Worm (Caenorhabditis elegans): ENCODE data around the gene C49F8.3.

The C49F8.3 gene

DNA sequence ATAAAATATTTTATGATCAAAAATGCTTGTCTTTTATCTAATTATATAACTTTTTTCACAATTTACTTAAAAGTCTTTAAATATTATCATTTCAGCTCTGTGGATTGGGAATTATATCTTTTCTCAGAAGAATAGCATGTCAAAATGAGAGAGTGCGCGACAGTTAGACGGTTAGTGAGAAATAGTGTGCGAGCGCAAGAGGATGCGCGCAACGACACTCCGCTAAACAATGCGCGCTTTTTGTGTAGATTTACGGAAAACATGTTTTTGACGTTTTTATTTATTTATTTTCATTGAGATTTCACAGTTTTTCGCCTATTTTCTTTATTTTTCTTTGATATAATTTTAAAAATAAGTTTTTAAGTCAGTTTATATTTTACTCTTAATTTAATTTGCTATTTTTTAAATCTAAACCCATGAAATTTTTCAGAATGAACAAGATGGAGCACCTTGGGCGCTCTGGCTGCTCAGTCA lies 9.2 kb upstream of the C49F8.3 start, which contains the start of gene F02C12.3:
Gene F02C12.3, plus strand, starts transcription at position 424 of the 474 bp plus-strand sequence.
- no peak for TF ChIP-seq unc-62 (GFP tag; optimal IDR thresholded peaks at IDR 0.05)

DNA sequence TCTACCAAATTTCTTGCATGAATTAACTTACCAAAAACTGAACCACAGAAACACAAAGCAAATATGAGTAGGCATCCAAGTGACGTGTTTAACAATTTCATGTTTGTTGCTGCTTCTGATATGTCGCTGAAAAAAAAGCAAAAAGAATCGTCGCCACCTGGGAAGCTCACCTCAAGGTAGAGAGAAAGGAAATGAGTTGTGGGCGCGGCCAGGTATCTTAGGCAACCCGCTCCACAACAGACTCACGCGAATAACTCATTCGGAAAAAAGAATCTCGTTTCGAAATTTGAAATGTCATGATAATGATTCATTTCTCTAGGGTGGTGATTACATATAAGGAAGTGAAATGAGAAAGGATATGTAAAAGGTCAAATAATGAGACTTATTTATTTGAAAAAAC lies 7.6 kb upstream of the C49F8.3 start, which contains the start of gene irld-2:
Gene irld-2, minus strand, starts transcription at position 101 of the 400 bp plus-strand sequence.
- no peak for TF ChIP-seq unc-62 (GFP tag; optimal IDR thresholded peaks at IDR 0.05)

DNA sequence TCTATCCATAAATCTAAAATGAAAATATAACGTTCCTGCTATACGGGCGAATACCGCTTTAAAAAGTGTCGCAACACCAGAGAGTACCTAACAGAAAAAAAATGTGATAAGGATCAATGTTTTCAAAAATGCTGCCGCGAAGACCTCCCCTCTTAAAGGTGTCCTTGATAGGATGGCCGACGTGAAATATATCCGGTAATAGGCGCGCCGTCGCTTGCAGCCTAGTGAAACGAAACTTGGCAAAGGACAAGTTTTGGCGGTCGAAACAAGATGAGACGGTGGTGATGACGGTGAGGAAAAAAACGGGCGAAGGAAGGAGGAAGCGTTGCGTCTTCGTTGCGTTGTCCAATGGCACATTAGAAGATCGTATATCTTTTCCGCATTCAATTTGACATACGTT lies 1.5 kb upstream of the C49F8.3 start:
- no peak for TF ChIP-seq unc-62 (GFP tag; optimal IDR thresholded peaks at IDR 0.05)

DNA sequence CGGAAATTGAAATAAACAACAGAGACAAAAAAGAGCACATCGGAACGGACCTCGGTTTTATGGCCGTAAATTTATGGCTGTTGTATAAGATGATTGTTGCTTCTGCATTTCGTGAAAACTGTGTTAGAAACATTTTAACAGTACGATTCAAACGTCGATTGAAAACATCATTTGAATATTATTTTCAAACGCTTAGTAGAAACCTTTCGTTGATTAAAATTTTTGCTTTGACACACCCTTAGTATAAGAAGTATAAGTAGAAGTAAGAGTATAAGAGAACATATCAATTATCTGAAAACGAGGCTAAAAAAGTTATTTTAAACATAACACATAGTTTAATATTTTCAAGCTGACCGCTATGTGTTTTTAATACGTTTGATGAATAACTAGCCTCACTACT lies 2.6 kb downstream of the C49F8.3 start:
- no peak for TF ChIP-seq unc-62 (GFP tag; optimal IDR thresholded peaks at IDR 0.05)

DNA sequence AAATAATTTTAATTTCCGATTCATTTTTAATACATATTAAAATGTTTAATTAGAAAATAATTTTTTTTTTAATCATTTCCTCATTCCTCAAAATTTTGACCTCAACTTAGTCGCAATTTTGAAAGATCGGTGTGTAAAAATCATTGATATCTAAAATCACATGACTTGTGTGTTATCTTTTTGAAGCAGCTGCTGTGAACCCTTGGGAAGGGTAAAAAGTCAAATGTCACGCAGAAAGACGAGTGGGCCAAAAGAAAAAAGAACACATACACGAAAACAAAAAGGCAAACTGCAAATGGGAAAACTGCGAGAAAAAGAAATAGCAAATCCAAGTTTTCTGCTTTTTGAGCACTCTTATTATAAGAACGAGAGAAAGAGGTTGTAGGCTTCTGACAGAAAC lies 4.1 kb downstream of the C49F8.3 start:
- TF ChIP-seq unc-62 (GFP tag; optimal IDR thresholded peaks at IDR 0.05): no peak

DNA sequence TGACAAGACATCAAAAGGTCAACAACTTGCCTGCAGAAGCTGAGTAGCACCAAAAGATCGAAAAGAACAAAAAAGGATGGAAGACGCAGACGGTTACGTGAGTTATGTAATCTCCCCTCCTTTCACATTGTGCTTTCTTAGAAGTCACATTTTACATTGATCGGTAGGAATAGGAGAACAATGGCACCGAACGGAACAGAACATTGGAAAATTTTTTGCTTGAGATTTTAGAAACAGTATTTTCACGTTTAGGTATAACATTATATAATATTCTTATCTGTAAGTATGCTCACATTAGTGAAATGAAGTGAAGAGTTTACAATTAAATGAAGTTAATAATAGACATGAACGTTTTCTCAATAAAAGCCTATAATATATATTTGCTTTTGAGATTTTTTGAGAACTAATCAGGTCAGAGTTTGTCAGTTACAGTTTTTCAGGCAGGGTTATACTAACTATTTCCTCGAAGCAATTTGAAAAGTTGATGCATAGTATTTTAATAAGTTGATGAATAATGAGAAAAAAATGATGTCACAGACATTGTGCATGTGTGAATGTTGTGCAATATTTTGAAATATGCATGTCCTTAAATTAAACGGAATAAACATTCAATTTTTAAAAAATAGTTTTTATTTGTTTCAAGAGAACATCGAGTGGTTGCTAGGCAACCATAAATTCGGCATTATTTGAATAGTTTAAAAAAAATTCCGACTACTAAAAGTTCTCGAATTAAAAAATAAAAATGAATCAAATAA lies 6.2 kb downstream of the C49F8.3 start:
- no peak for TF ChIP-seq unc-62 (GFP tag; optimal IDR thresholded peaks at IDR 0.05)

DNA sequence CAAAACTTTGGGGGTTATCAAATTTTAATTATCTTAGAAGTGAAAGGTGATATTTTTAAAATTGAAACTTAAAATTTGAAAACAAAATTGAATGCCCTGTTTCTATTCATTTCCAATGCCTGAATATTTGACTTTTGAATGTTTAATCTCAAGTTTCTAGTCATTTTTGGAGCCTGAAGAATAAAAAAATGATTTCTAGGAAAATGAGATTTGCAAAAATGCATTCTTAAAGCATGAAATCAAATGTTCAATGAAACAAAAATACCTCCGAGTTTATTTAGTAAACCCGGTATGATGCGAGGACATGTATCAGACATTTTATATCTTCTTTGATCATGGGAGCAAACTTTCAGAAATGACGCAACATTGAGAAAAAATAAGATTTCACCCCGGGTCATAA lies 8.3 kb downstream of the C49F8.3 start:
- no peak for TF ChIP-seq unc-62 (GFP tag; optimal IDR thresholded peaks at IDR 0.05)

DNA sequence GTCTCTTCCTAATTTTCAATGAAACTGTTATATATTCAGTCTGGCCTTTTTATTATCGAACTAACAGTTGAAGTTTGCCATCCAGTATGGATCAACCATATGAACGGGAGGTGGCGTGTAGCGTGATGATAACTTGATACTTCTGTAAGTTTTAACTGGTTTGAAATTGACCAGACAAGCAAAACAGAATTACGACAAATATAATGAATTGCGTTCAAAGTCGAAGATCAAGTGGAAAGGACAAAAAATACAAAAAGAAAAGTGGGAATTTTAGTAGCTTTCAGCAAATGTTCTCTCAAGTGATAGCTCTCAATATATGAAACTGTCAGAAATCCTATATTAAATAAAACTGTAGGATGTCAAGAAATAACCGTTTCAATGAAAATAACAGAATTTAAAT lies 10.5 kb downstream of the C49F8.3 start, which contains the start of the genes C49F8.14 and gem-1:
Gene C49F8.14, minus strand, starts transcription at position 99 of the 400 bp plus-strand sequence.
Gene gem-1, minus strand, starts transcription at position 142 of the 400 bp plus-strand sequence.
- no peak for TF ChIP-seq unc-62 (GFP tag; optimal IDR thresholded peaks at IDR 0.05)

DNA sequence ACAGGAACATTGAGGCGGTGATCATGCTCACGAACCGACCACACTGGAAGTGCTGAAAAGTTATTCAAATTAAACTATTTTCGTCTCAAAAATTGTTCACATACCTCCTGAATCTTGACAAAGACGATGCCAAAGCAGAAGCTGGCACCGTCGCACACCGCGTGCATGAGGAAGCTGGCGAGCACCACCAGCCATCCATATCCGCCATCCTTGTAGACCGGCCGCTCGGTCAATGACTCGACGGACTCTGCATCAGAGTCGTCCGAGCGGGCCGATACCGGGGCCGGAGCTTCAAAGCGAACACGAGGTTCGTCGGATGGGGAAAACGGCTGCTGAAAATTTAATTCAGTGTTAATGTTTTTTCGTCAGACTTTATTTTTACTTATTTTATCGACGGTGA lies 11.2 kb downstream of the C49F8.3 start:
- no peak for TF ChIP-seq unc-62 (GFP tag; optimal IDR thresholded peaks at IDR 0.05)

DNA sequence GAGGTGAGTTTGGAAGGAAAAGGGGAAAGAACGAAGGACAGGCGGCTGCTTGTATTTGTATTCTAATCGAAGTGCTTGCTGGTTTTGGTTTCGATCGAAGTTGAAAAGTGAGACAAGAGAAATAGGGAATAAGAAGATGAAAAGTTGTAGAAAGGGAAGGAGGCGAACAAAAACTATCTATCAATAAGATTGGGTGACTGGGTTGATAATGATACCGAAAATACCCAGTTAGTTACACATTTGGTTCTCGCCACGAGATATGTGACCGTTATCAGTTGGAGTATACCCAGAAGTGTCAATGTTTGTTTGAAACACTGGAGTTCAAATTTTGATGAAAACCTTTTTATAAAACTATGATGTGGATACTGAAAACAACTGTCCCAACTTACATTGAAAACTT lies 19.1 kb downstream of the C49F8.3 start:
- no peak for TF ChIP-seq unc-62 (GFP tag; optimal IDR thresholded peaks at IDR 0.05)

DNA sequence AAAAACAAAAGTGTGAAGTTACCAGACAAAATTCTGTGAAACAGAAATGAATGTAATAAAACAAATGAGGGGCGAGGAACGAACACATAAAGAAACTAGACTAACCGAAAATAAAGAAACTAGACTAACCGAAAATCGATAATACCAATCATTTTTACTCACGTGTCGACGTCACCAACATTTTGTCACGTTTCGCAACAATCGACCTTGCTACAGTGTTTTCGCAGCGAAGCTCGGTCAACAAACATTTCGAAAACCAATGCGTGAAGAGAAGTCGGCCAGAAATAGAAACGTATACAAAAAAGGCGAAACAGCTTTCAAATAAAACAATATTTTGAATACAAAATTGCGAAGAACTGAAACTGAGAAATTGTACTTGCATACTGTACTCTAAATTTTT lies 20.4 kb downstream of the C49F8.3 start:
- no peak for TF ChIP-seq unc-62 (GFP tag; optimal IDR thresholded peaks at IDR 0.05)

DNA sequence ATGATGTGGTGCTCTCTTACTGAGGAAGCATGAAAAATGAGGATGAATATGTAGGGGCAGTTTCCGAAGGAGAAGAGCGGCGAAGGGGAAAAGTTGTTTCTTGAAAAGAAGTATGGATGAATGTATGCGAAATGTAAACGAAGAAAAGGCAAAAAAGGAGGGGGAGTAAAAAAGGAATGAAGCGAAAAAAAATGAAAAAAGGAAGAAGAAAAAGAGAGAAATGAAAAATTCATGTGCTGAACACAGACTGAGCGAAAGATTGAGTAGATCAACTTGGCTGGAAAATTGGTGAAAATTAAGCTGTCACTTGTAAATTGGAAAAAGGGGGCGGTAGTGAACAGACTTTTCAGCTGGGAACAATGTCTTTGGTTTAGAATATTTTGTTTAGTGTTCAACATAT lies 22.4 kb downstream of the C49F8.3 start, which contains the start of gene C49F8.1:
Gene C49F8.1, minus strand, starts transcription at position 101 of the 400 bp plus-strand sequence.
- no peak for TF ChIP-seq unc-62 (GFP tag; optimal IDR thresholded peaks at IDR 0.05)

DNA sequence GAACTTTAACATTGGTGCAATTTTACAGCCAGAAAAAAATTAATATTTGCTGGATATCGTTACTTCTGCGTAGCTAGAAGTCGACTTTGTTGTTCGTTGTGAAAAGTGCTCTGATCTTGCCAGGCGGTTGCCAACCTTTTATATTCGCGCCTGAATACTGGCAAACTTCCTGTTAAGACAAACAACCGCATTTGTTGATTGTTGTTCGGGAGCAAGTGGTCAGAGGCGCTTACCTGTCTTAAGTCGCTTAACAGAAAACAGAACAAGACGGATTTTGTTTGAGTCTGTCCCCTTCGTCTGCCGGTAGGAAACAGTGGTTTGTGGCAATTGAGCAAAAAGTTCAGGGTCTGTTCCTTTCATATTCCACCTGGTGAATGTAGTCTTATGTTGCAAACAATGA lies 24.9 kb downstream of the C49F8.3 start, which contains the start of gene C49F8.15:
Gene C49F8.15, minus strand, starts transcription at position 101 of the 400 bp plus-strand sequence.
- TF ChIP-seq unc-62 (GFP tag; optimal IDR thresholded peaks at IDR 0.05): no peak

DNA sequence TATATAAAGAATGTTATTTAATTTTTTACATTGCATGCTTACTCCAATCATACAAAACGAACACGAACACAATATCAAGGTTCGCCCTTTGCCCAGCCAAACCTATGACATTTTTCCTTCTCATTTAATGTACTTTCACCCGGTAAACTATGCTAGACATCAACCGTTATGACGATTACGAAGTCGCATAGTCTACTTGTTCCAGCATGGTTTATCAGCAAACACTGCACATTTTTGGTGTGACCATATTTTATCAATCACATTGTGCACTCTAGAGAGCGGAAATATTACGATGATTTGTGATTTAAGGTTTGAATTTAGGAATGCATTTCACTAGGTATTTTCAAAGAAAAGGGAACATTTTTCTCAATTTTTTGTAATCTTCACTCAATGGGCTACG lies 26.7 kb downstream of the C49F8.3 start:
- TF ChIP-seq unc-62 (GFP tag; optimal IDR thresholded peaks at IDR 0.05): no peak

DNA sequence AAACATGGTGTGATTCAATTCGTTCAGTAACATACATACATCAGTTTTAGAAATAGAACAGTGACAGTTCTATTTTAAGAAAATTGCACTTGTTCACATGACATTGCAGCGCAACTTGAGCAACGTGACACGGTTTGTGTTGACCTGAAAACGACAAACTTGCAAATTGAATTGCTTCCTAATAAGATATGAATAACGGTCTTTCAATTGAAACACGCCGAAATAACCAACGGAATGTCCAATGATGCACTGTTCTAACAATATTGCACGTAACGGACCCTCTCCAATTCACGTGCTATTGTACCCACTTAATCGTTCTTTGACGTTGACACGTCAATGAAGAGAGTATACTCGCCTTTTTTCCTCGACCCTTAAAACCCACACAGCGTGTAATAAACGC lies 27.5 kb downstream of the C49F8.3 start:
- no peak for TF ChIP-seq unc-62 (GFP tag; optimal IDR thresholded peaks at IDR 0.05)

DNA sequence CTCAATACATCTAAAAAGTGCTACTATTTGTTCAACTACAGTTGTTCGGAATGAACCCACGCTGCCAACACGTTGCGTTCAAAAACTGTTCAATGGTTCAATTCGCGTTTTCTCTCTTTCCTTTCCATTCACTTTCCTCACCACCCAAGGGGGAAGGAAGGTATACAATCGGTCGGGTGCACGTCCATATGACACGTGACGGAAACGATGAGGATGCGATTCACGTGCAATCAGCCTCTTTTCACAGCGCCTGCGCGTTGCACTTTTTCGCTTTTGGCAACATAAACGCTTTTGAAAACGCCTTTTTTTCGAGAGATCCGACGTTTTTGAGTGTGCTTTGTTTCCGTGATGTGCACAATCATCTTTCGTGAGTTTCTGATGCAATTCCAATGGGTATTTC lies 28.8 kb downstream of the C49F8.3 start:
- TF ChIP-seq unc-62 (GFP tag; optimal IDR thresholded peaks at IDR 0.05): no peak

DNA sequence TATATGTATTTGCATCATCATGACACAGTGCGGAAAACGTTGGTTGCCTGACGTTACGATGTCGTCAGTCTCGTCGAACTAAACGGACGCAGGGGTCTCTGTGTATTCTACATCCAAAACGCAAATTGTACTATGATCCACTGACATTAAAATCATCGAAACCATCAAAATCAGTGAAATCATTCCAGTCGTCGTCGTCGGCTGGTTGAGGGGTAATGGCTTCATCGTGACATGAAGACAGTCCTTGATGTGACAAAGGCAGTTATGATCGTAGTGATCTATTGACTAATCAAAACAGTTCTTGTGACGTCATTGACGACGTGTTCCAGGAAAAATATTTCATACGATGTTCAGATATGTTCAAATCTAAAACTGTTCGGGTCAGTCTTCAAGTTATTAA lies 29.7 kb downstream of the C49F8.3 start:
- no peak for TF ChIP-seq unc-62 (GFP tag; optimal IDR thresholded peaks at IDR 0.05)
